Worm (Caenorhabditis elegans) whole organism, late embryonic: ENCODE measurements around the gene H27A22.1.

ENCODE experiments used
- C08G9.2 ChIP-seq: sonication (generic microtip); optimal IDR thresholded peaks from 2 replicates; lab custom pipeline; 2016; ENCODE audit warnings: mild to moderate bottlenecking, missing genetic modification characterization, moderate library complexity, missing compliant biosample characterization
- elt-2 ChIP-seq: sonication (generic microtip); optimal IDR thresholded peaks from 2 replicates; lab custom pipeline; 2016; ENCODE audit warnings: missing genetic modification reagents, missing genetic modification characterization, missing compliant biosample characterization
- pag-3 ChIP-seq: sonication (generic microtip); optimal IDR thresholded peaks from 2 replicates; lab custom pipeline; 2016; ENCODE audit warnings: missing compliant biosample characterization, missing genetic modification characterization, borderline replicate concordance
- pat-9 ChIP-seq: fragments of 200-800 bp; sonication (Bioruptor generic); optimal IDR thresholded peaks from 2 replicates; lab custom pipeline; 2018; ENCODE audit warnings: mild to moderate bottlenecking, missing genetic modification characterization, moderate library complexity, missing compliant biosample characterization
- ref-2 ChIP-seq: sonication (generic microtip); optimal IDR thresholded peaks from 2 replicates; lab custom pipeline; 2016; ENCODE audit warnings: missing genetic modification characterization, missing compliant biosample characterization
- rnt-1 ChIP-seq: sonication (generic microtip); optimal IDR thresholded peaks from 2 replicates; lab custom pipeline; 2016; ENCODE audit warnings: missing genetic modification characterization, missing compliant biosample characterization

DNA sequence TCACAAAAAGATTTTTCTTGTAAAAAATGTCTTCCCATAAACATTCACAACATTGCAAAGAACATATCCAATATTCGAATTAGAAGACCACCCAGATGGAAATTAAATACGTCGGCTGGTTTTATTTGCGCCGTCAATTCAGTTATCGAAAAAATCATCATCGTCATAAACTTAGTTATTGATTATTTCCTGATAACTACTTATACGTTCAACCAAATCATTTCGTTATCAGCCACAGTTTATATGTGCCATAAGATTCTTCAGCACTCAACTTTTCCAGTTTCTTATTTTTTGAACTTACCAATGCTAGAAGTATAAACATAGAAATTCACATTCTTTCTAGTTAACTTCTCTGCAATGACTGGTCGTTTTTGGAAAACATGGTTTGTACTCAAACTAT is 21.7 kb upstream of the H27A22.1 start:
- TF ChIP-seq elt-2 (tag; lab: Kevin White, UChicago), result peak; percentile 4
- TF ChIP-seq pat-9, result no peak
- no peak for TF ChIP-seq ref-2 (tag; lab: Kevin White, UChicago)
- no peak for TF ChIP-seq pag-3 (tag; lab: Kevin White, UChicago)
- TF ChIP-seq C08G9.2 (tag; lab: Kevin White, UChicago), result no peak
- no peak for TF ChIP-seq rnt-1 (tag; lab: Kevin White, UChicago)
